Worm (Caenorhabditis elegans): ENCODE data around the gene ceh-100.

ce11 chrII:12640370-12640769, 36.9 kb upstream of the ceh-100 start, which contains the start of gene nhr-235:
- TF ChIP-seq fos-1 (tag; optimal IDR thresholded peaks at IDR 0.05): no peak
- TF ChIP-seq R02D3.7 (tag; optimal IDR thresholded peaks at IDR 0.05): no peak
- no peak for TF ChIP-seq tbx-2 (tag; optimal IDR thresholded peaks at IDR 0.05)
- no peak for TF ChIP-seq nhr-11 (tag; optimal IDR thresholded peaks at IDR 0.05)

Data from whole organism, L3 larva.